Fruit fly (Drosophila melanogaster) whole organism, embryonic: Measurements from ENCODE around the gene D1.

Experiments used
- Adf1 ChIP-seq: fragments of 200-800 bp; sonication (Bioruptor generic); IDR thresholded peaks from 2 replicates; pipeline ENCODE4 v1.3.6; 2022; ENCODE audit warnings: missing biosample characterization, missing genetic modification characterization
- Antp ChIP-seq: fragments of 200-800 bp; sonication (Bioruptor generic); optimal IDR thresholded peaks from 3 replicates; lab custom pipeline; 2016; ENCODE audit warnings: missing biosample characterization, missing genetic modification characterization
- Atf6 ChIP-seq: fragments of 200-800 bp; sonication (Bioruptor generic); IDR thresholded peaks from 2 replicates; pipeline ENCODE4 v1.3.6; 2022; ENCODE audit warnings: missing biosample characterization, missing genetic modification characterization
- Awh ChIP-seq: fragments of 200-800 bp; sonication (Bioruptor generic); IDR thresholded peaks from 2 replicates; pipeline ENCODE4, ENCODE4 v1.3.6; 2022; ENCODE audit warnings: missing biosample characterization, missing genetic modification characterization
- Blimp-1 ChIP-seq: fragments of 200-800 bp; sonication (Bioruptor generic); optimal IDR thresholded peaks from 3 replicates; lab custom pipeline; 2018; ENCODE audit warnings: missing biosample characterization, missing genetic modification characterization, mild to moderate bottlenecking, moderate library complexity, missing genetic modification reagents
- CG10543 ChIP-seq: fragments of 200-800 bp; sonication (Bioruptor generic); optimal IDR thresholded peaks from 3 replicates; lab custom pipeline; 2017; ENCODE audit warnings: missing biosample characterization, mild to moderate bottlenecking, missing genetic modification characterization, moderate library complexity
- CG12155 ChIP-seq: fragments of 200-800 bp; sonication (Bioruptor generic); optimal IDR thresholded peaks from 3 replicates; lab custom pipeline; 2016; ENCODE audit warnings: missing biosample characterization, missing genetic modification characterization
- CG13624 ChIP-seq: fragments of 200-800 bp; sonication (Bioruptor generic); optimal IDR thresholded peaks from 2 replicates; lab custom pipeline; 2016; ENCODE audit warnings: missing biosample characterization, missing genetic modification characterization
- CG15601 ChIP-seq: fragments of 200-800 bp; sonication (Bioruptor generic); optimal IDR thresholded peaks from 3 replicates; lab custom pipeline; 2019; ENCODE audit warnings: missing biosample characterization, mild to moderate bottlenecking, missing genetic modification characterization, moderate library complexity
- CG16815 ChIP-seq: fragments of 200-800 bp; sonication (Bioruptor generic); optimal IDR thresholded peaks from 3 replicates; lab custom pipeline; 2017; ENCODE audit warnings: missing biosample characterization, mild to moderate bottlenecking, missing genetic modification characterization
- CG17612 ChIP-seq: fragments of 200-800 bp; sonication (Bioruptor generic); IDR thresholded peaks from 2 replicates; pipeline ENCODE4 v1.3.6; 2022; ENCODE audit warnings: missing biosample characterization, missing genetic modification characterization
- CG18011 ChIP-seq: fragments of 200-800 bp; sonication (Bioruptor generic); optimal IDR thresholded peaks from 2 replicates; lab custom pipeline; 2017; ENCODE audit warnings: missing biosample characterization, missing genetic modification characterization, mild to moderate bottlenecking, moderate library complexity, missing genotype
- CG2678 ChIP-seq: fragments of 200-800 bp; sonication (Bioruptor generic); optimal IDR thresholded peaks from 3 replicates; lab custom pipeline; 2019; ENCODE audit warnings: missing biosample characterization, mild to moderate bottlenecking, missing genetic modification characterization, moderate library complexity
- CG31441 ChIP-seq: fragments of 200-800 bp; sonication (Bioruptor generic); IDR thresholded peaks from 2 replicates; pipeline ENCODE4 v1.3.6; 2022; ENCODE audit warnings: missing biosample characterization, missing genetic modification characterization
- CG3726 ChIP-seq: fragments of 200-800 bp; sonication (Bioruptor generic); IDR thresholded peaks from 3 replicates; pipeline ENCODE4, ENCODE4 v1.3.6; 2022; ENCODE audit warnings: missing biosample characterization, missing genetic modification characterization
- CG43689 ChIP-seq: fragments of 200-800 bp; sonication (Bioruptor generic); IDR thresholded peaks from 2 replicates; pipeline ENCODE4 v1.3.6; 2022; ENCODE audit warnings: missing biosample characterization, missing genetic modification characterization
- CG4617 ChIP-seq: fragments of 200-800 bp; sonication (Bioruptor generic); optimal IDR thresholded peaks from 3 replicates; lab custom pipeline; 2016; ENCODE audit warnings: missing biosample characterization, missing genetic modification characterization, borderline replicate concordance
- CG6765 ChIP-seq: fragments of 200-800 bp; sonication (Bioruptor generic); optimal IDR thresholded peaks from 3 replicates; lab custom pipeline; 2017; ENCODE audit warnings: missing biosample characterization, mild to moderate bottlenecking, missing genetic modification characterization
- CG9727 ChIP-seq: fragments of 200-800 bp; sonication (Bioruptor generic); optimal IDR thresholded peaks from 3 replicates; lab custom pipeline; 2017; ENCODE audit warnings: missing biosample characterization, mild to moderate bottlenecking, missing genetic modification characterization
- Dad ChIP-seq: fragments of 200-800 bp; sonication (Bioruptor generic); optimal IDR thresholded peaks from 3 replicates; lab custom pipeline; 2016; ENCODE audit warnings: missing biosample characterization, missing genetic modification characterization
- Dek ChIP-seq: fragments of 200-800 bp; sonication (Bioruptor generic); optimal IDR thresholded peaks from 3 replicates; lab custom pipeline; 2019; ENCODE audit warnings: missing biosample characterization, mild to moderate bottlenecking, missing genetic modification characterization, moderate library complexity
- E2f2 ChIP-seq: fragments of 200-800 bp; sonication (Bioruptor generic); IDR thresholded peaks from 2 replicates; pipeline ENCODE4 v1.3.6; 2022; ENCODE audit warnings: missing biosample characterization, missing genetic modification characterization
- HLHmδ ChIP-seq: fragments of 200-800 bp; sonication (Bioruptor generic); optimal IDR thresholded peaks from 2 replicates; lab custom pipeline; 2018; ENCODE audit warnings: missing biosample characterization, mild to moderate bottlenecking, missing genetic modification characterization, moderate library complexity
- Hmx ChIP-seq: fragments of 200-800 bp; sonication (Bioruptor generic); optimal IDR thresholded peaks from 2 replicates; lab custom pipeline; 2016; ENCODE audit warnings: missing biosample characterization, missing genetic modification characterization
- MBD-R2 ChIP-seq: fragments of 200-800 bp; sonication (Bioruptor generic); IDR thresholded peaks from 2 replicates; pipeline ENCODE4 v1.3.6; 2022; ENCODE audit warnings: missing biosample characterization, missing genetic modification characterization
- Max ChIP-seq: fragments of 200-800 bp; sonication (Bioruptor generic); optimal IDR thresholded peaks from 2 replicates; lab custom pipeline; 2016; ENCODE audit warnings: missing biosample characterization, mild to moderate bottlenecking, missing genetic modification characterization
- Usf ChIP-seq: fragments of 200-800 bp; sonication (Bioruptor generic); optimal IDR thresholded peaks from 2 replicates; lab custom pipeline; 2017; ENCODE audit warnings: missing genotype, missing biosample characterization, missing genetic modification characterization
- ab ChIP-seq: fragments of 200-800 bp; sonication (Bioruptor generic); optimal IDR thresholded peaks from 2 replicates; lab custom pipeline; 2016; ENCODE audit warnings: missing biosample characterization, missing genetic modification characterization
- ara ChIP-seq: fragments of 200-800 bp; sonication (Bioruptor generic); IDR thresholded peaks from 2 replicates; pipeline ENCODE4 v1.3.6; 2022; ENCODE audit warnings: missing biosample characterization, missing genetic modification characterization
- bowl ChIP-seq: fragments of 200-800 bp; sonication (Bioruptor generic); IDR thresholded peaks from 2 replicates; pipeline ENCODE4 v1.3.6; 2022; ENCODE audit warnings: missing biosample characterization, missing genetic modification characterization
- btn ChIP-seq: fragments of 200-800 bp; sonication (Bioruptor generic); optimal IDR thresholded peaks from 2 replicates; lab custom pipeline; 2016; ENCODE audit warnings: missing biosample characterization, missing genetic modification characterization
- chm ChIP-seq: fragments of 200-800 bp; sonication (Bioruptor generic); IDR thresholded peaks from 2 replicates; pipeline ENCODE4 v1.3.6; 2022; ENCODE audit warnings: missing biosample characterization, missing genetic modification characterization
- croc ChIP-seq: fragments of 200-800 bp; sonication (Bioruptor generic); conservative IDR thresholded peaks from 3 replicates; pipeline ENCODE4 v1.3.6; 2022; ENCODE audit warnings: missing biosample characterization, missing genetic modification characterization
- dati ChIP-seq: fragments of 200-800 bp; sonication (Bioruptor generic); IDR thresholded peaks from 2 replicates; pipeline ENCODE4 v1.3.6; 2022; ENCODE audit warnings: missing biosample characterization, missing genetic modification characterization
- ems ChIP-seq: fragments of 200-800 bp; sonication (Bioruptor generic); optimal IDR thresholded peaks from 3 replicates; lab custom pipeline; 2016; ENCODE audit warnings: missing biosample characterization, missing genetic modification characterization
- fd64A ChIP-seq: fragments of 200-800 bp; sonication (Bioruptor generic); optimal IDR thresholded peaks from 3 replicates; lab custom pipeline; 2018; ENCODE audit warnings: missing biosample characterization, mild to moderate bottlenecking, missing genetic modification characterization
- grn ChIP-seq: fragments of 200-800 bp; sonication (Bioruptor generic); optimal IDR thresholded peaks from 3 replicates; lab custom pipeline; 2017; ENCODE audit warnings: missing biosample characterization, missing genetic modification characterization
- ken ChIP-seq: fragments of 200-800 bp; sonication (Bioruptor generic); IDR thresholded peaks from 3 replicates; pipeline ENCODE4 v1.3.6; 2022; ENCODE audit warnings: missing biosample characterization, missing genetic modification characterization
- klu ChIP-seq: fragments of 200-800 bp; sonication (Bioruptor generic); IDR thresholded peaks from 2 replicates; pipeline ENCODE4 v1.3.6; 2022; ENCODE audit warnings: missing biosample characterization, missing genetic modification characterization
- mam ChIP-seq: fragments of 200-800 bp; sonication (Bioruptor generic); optimal IDR thresholded peaks from 3 replicates; lab custom pipeline; 2016; ENCODE audit warnings: missing biosample characterization, missing genetic modification characterization
- peb ChIP-seq: fragments of 200-800 bp; sonication (Bioruptor generic); IDR thresholded peaks from 2 replicates; pipeline ENCODE4 v1.3.6; 2022; ENCODE audit warnings: missing biosample characterization, missing genetic modification characterization
- pnt ChIP-seq: fragments of 200-800 bp; sonication (Bioruptor generic); optimal IDR thresholded peaks from 3 replicates; lab custom pipeline; 2016; ENCODE audit warnings: missing biosample characterization, missing genetic modification characterization
- repo ChIP-seq: fragments of 200-800 bp; sonication (Bioruptor generic); optimal IDR thresholded peaks from 2 replicates; lab custom pipeline; 2016; ENCODE audit warnings: missing biosample characterization, missing genetic modification characterization
- salm ChIP-seq: fragments of 200-800 bp; sonication (Bioruptor generic); optimal IDR thresholded peaks from 2 replicates; lab custom pipeline; 2018; ENCODE audit warnings: missing biosample characterization, mild to moderate bottlenecking, missing genetic modification characterization
- sens-2 ChIP-seq: fragments of 200-800 bp; sonication (Bioruptor generic); IDR thresholded peaks from 2 replicates; pipeline ENCODE4 v1.3.6; 2022; ENCODE audit warnings: missing biosample characterization, missing genetic modification characterization
- sisA ChIP-seq: fragments of 200-800 bp; sonication (Bioruptor generic); IDR thresholded peaks from 2 replicates; pipeline ENCODE4 v1.3.6; 2022; ENCODE audit warnings: missing biosample characterization, missing genetic modification characterization
- stwl ChIP-seq: fragments of 200-800 bp; sonication (Bioruptor generic); optimal IDR thresholded peaks from 3 replicates; lab custom pipeline; 2018; ENCODE audit warnings: missing biosample characterization, mild to moderate bottlenecking, missing genetic modification characterization, moderate library complexity
- tap ChIP-seq: fragments of 200-800 bp; optimal IDR thresholded peaks from 3 replicates; lab custom pipeline; 2019; ENCODE audit warnings: missing biosample characterization, mild to moderate bottlenecking, missing genetic modification characterization, moderate library complexity
- tll ChIP-seq, 2 experiments: fragments of 200-800 bp in 1 of 2; fragments of >200 bp in 1 of 2; sonication (Bioruptor generic) in 1 of 2; optimal IDR thresholded peaks; 2 replicates each; lab custom pipeline; 2017 to 2019; ENCODE audit warnings: missing biosample characterization in 2 of 2, missing genetic modification characterization in 2 of 2, mild to moderate bottlenecking in 1 of 2, moderate library complexity in 1 of 2
- tna ChIP-seq: fragments of 200-800 bp; sonication (Bioruptor generic); IDR thresholded peaks from 2 replicates; pipeline ENCODE4 v1.3.6; 2022; ENCODE audit warnings: missing biosample characterization, missing genetic modification characterization; ENCODE audit not compliant: partially characterized antibody
- zfh2 ChIP-seq: fragments of 200-800 bp; sonication (Bioruptor generic); optimal IDR thresholded peaks from 2 replicates; lab custom pipeline; 2016; ENCODE audit warnings: missing biosample characterization, missing genetic modification characterization

D1 gene

dm6 chr3R:9220064-9220864 is 20.2 kb downstream of the D1 start (continued):
- no peak for TF ChIP-seq sens-2 (GFP tag; lab: Robert Waterston, UW)
- peak; percentile 5 for TF ChIP-seq CG13624
- peak; percentile 48 for TF ChIP-seq mam (GFP tag; lab: Kevin White, UChicago)
- TF ChIP-seq Awh (GFP tag; lab: Robert Waterston, UW): no peak
- TF ChIP-seq stwl (tag; lab: Kevin White, UChicago): no peak
- TF ChIP-seq Adf1 (GFP tag; lab: Robert Waterston, UW): peak; percentile 39; the same call in 1 of the 2 replicates
- TF ChIP-seq CG18011 (GFP tag; lab: Kevin White, UChicago): no peak
- TF ChIP-seq CG2678: peak; percentile 37
- TF ChIP-seq sisA: no peak
- peak; percentile 2 for TF ChIP-seq repo (GFP tag; lab: Kevin White, UChicago)
- TF ChIP-seq Dad (GFP tag; lab: Kevin White, UChicago): no peak
- no peak for TF ChIP-seq btn (GFP tag; lab: Kevin White, UChicago)
- TF ChIP-seq ara (GFP tag; lab: Robert Waterston, UW): no peak
- no peak for TF ChIP-seq CG4617 (GFP tag; lab: Kevin White, UChicago)
- TF ChIP-seq CG16815 (GFP tag; lab: Kevin White, UChicago): no peak
- no peak for TF ChIP-seq CG6765 (GFP tag; lab: Kevin White, UChicago)
- no peak for TF ChIP-seq CG10543 (GFP tag; lab: Kevin White, UChicago)
- no peak for TF ChIP-seq fd64A (GFP tag; lab: Kevin White, UChicago)
- TF ChIP-seq Blimp-1 (GFP tag; lab: Kevin White, UChicago): peak; percentile 20
- TF ChIP-seq salm (tag; lab: Kevin White, UChicago): no peak
- TF ChIP-seq klu (GFP tag; lab: Robert Waterston, UW): no peak
- TF ChIP-seq chm: no peak
- TF ChIP-seq grn: no peak
- TF ChIP-seq MBD-R2: no peak; the same call in 1 of the 2 replicates
- no peak for TF ChIP-seq croc (GFP tag; lab: Robert Waterston, UW)
- TF ChIP-seq CG12155 (GFP tag; lab: Kevin White, UChicago): peak; percentile 19
- no peak for TF ChIP-seq Usf (GFP tag; lab: Kevin White, UChicago)
- TF ChIP-seq CG15601 (tag; lab: Kevin White, UChicago): no peak
- TF ChIP-seq CG9727 (GFP tag; lab: Kevin White, UChicago): peak; percentile 33
- no peak for TF ChIP-seq dati (GFP tag; lab: Robert Waterston, UW)
- peak; percentile 62; the same call in 1 of the 2 replicates for TF ChIP-seq Atf6 (GFP tag; lab: Robert Waterston, UW)
- TF ChIP-seq peb (GFP tag; lab: Robert Waterston, UW): no peak
- TF ChIP-seq ken (GFP tag; lab: Robert Waterston, UW): no peak
- TF ChIP-seq tna: no peak
- TF ChIP-seq tap (tag; lab: Kevin White, UChicago): no peak
- TF ChIP-seq Hmx: peak; percentile 23
- no peak for TF ChIP-seq Dek (tag; lab: Kevin White, UChicago)
- TF ChIP-seq E2f2 (GFP tag; lab: Robert Waterston, UW): no peak
- no peak for TF ChIP-seq Max (GFP tag; lab: Kevin White, UChicago)
- no peak for TF ChIP-seq ems
- TF ChIP-seq CG3726 (GFP tag; lab: Robert Waterston, UW): no peak
- peak in 1 of 2 experiments; percentile 54 for TF ChIP-seq tll (GFP tag; optimal IDR thresholded peaks at IDR 0.05; lab: Kevin White, UChicago)
- TF ChIP-seq Antp: no peak
- peak; percentile 52 for TF ChIP-seq zfh2 (GFP tag; lab: Kevin White, UChicago)
- TF ChIP-seq CG17612 (GFP tag; lab: Robert Waterston, UW): no peak
- TF ChIP-seq bowl (GFP tag; lab: Robert Waterston, UW): no peak
- no peak for TF ChIP-seq CG31441 (GFP tag; lab: Robert Waterston, UW)
- no peak for TF ChIP-seq ab
- TF ChIP-seq pnt (GFP tag; lab: Kevin White, UChicago): no peak
- no peak for TF ChIP-seq HLHmδ (GFP tag; lab: Kevin White, UChicago)
- no peak for TF ChIP-seq CG43689
